Fruit fly (Drosophila melanogaster) whole organism, adult: ENCODE measurements around the gene eIF3l.

Source experiments
- CG1620 ChIP-seq: fragments of 200-800 bp; sonication (Bioruptor generic); optimal IDR thresholded peaks from 2 replicates; lab custom pipeline; 2016; ENCODE audit warnings: missing biosample characterization, missing genetic modification characterization
- CG7045 ChIP-seq: fragments of 200-800 bp; sonication (Bioruptor generic); optimal IDR thresholded peaks from 2 replicates; lab custom pipeline; 2017; ENCODE audit warnings: missing biosample characterization, mild to moderate bottlenecking, missing genetic modification characterization
- Crg-1 ChIP-seq: fragments of 200-800 bp; sonication (Bioruptor generic); optimal IDR thresholded peaks from 2 replicates; lab custom pipeline; 2016; ENCODE audit warnings: missing biosample characterization, missing genetic modification characterization
- Hr96 ChIP-seq: fragments of 200-800 bp; sonication (Bioruptor generic); optimal IDR thresholded peaks from 2 replicates; lab custom pipeline; 2016; ENCODE audit warnings: missing biosample characterization, missing genetic modification characterization
- bab1 ChIP-seq: fragments of 200-800 bp; sonication (Bioruptor generic); optimal IDR thresholded peaks from 3 replicates; lab custom pipeline; 2019; ENCODE audit warnings: missing biosample characterization, mild to moderate bottlenecking, missing genetic modification characterization, moderate library complexity
- cic ChIP-seq: fragments of 200-800 bp; sonication (Bioruptor generic); optimal IDR thresholded peaks from 2 replicates; lab custom pipeline; 2017; ENCODE audit warnings: missing biosample characterization, mild to moderate bottlenecking, missing genetic modification characterization, moderate library complexity
- cnc ChIP-seq, 2 experiments: fragments of >200 bp; optimal IDR thresholded peaks; 2 replicates each; lab custom pipeline; 2017
- kay ChIP-seq: fragments of 200-800 bp; sonication (Bioruptor generic); peaks from one replicate; lab custom pipeline; 2016; ENCODE audit warnings: missing biosample characterization, missing genetic modification characterization, borderline replicate concordance

DNA sequence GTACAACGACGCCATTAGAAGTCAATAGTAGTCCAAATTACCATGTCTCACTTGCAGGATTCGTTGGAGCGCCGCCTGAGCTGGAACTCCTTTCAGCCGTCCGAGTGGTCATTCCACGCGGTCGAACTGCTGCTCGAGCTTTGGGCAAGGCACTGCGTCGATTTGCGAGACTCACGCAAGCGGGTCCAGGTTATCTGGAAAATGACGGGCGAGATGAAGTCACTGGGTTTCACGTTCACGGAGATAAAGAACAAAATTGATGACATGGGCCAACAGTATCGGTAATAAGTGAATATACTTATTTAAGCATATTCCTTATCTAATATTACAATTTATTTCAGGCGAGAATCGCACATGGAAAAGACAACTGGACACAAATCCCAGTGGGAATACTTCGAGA, 27.3 kb downstream of the eIF3l start:
- TF ChIP-seq cic (GFP tag; lab: Kevin White, UChicago) = no peak
- TF ChIP-seq kay (GFP tag; lab: Kevin White, UChicago) = no peak
- no peak for TF ChIP-seq bab1
- TF ChIP-seq Hr96 (GFP tag; lab: Kevin White, UChicago) = no peak
- TF ChIP-seq Crg-1 = no peak
- TF ChIP-seq CG7045 (GFP tag; lab: Kevin White, UChicago) = no peak
- TF ChIP-seq cnc (optimal IDR thresholded peaks at IDR 0.05; lab: Kevin White, UChicago) = no peak
- no peak for TF ChIP-seq CG1620
